Worm (Caenorhabditis elegans): ENCODE results near the gene F02E11.4.

ce11 chrII:3247556-3247955 lies 30.0 kb downstream of the F02E11.4 start:
- TF ChIP-seq lin-13 (tag; optimal IDR thresholded peaks at IDR 0.05) (no peak), M03D4.4 (tag; optimal IDR thresholded peaks at IDR 0.05) (no peak), lsy-2 (tag; optimal IDR thresholded peaks at IDR 0.05) (no peak), unc-62 (GFP tag; optimal IDR thresholded peaks at IDR 0.05) (no peak), unc-39 (tag; optimal IDR thresholded peaks at IDR 0.05) (no peak), snpc-4 (tag; optimal IDR thresholded peaks at IDR 0.05) (no peak), nhr-237 (tag; optimal IDR thresholded peaks at IDR 0.05) (no peak), ztf-11 (tag; optimal IDR thresholded peaks at IDR 0.05) (no peak), ceh-43 (GFP tag; optimal IDR thresholded peaks at IDR 0.05) (no peak), nhr-28 (tag; optimal IDR thresholded peaks at IDR 0.05) (no peak), pha-4 (tag; optimal IDR thresholded peaks at IDR 0.05) (no peak), mls-2 (tag; optimal IDR thresholded peaks at IDR 0.05) (no peak), ces-1 (GFP tag; optimal IDR thresholded peaks at IDR 0.05) (no peak), bed-3 (GFP tag; optimal IDR thresholded peaks at IDR 0.05) (no peak)

Measured in whole organism, mixed stage, embryonic.